Worm (Caenorhabditis elegans): ENCODE results near the gene nspc-12.
A peak's percentile ranks its signal among the peaks of the same experiment; 100 is the strongest.

Gene nspc-12

ce11 chrX:12371321-12371720, 14.8 kb upstream of the nspc-12 start, which contains the start of gene rif-1.2:
TSS of gene rif-1.2 (minus strand) at chrX:12371421.
- TF ChIP-seq mml-1 (tag; optimal IDR thresholded peaks at IDR 0.05): no peak
- no peak for TF ChIP-seq nhr-76 (tag; optimal IDR thresholded peaks at IDR 0.05)
- no peak for TF ChIP-seq ztf-4 (tag; optimal IDR thresholded peaks at IDR 0.05)
- no peak for TF ChIP-seq nhr-43 (tag; optimal IDR thresholded peaks at IDR 0.05; ENCODE audit: poor library complexity, severe bottlenecking)
- no peak for TF ChIP-seq pha-4 (tag; optimal IDR thresholded peaks at IDR 0.05)
- no peak for TF ChIP-seq ama-1 (optimal IDR thresholded peaks at IDR 0.05)
- no peak for TF ChIP-seq lin-15B (tag; optimal IDR thresholded peaks at IDR 0.05)
- no peak for TF ChIP-seq lsy-12 (tag; optimal IDR thresholded peaks at IDR 0.05)
- no peak for TF ChIP-seq nfya-1 (tag; optimal IDR thresholded peaks at IDR 0.05; ENCODE audit: insufficient read depth)

- peak; percentile 44 for TF ChIP-seq nhr-43 (tag; optimal IDR thresholded peaks at IDR 0.05; ENCODE audit: poor library complexity, severe bottlenecking)
- peak; percentile 35 for TF ChIP-seq elt-2 (tag; optimal IDR thresholded peaks at IDR 0.05)
- peak; percentile 18 for TF ChIP-seq tbx-2 (tag; optimal IDR thresholded peaks at IDR 0.05)
- TF ChIP-seq hmg-11 (tag; optimal IDR thresholded peaks at IDR 0.05): peak; percentile 87
- peak; percentile 14 for TF ChIP-seq pqm-1 (tag; optimal IDR thresholded peaks at IDR 0.05)
- no peak for TF ChIP-seq mdl-1 (tag; optimal IDR thresholded peaks at IDR 0.05)
- no peak for TF ChIP-seq ceh-9 (tag; optimal IDR thresholded peaks at IDR 0.05)
- TF ChIP-seq lin-39 (tag; optimal IDR thresholded peaks at IDR 0.05): peak; percentile 39
- peak; percentile 33 for TF ChIP-seq ceh-28 (tag; optimal IDR thresholded peaks at IDR 0.05)
These were observed 11.0 kb upstream of the nspc-12 start for ce11 chrX:12367498-12367897.

ce11 chrX:12365388-12365787, 8.9 kb upstream of the nspc-12 start, which contains the start of gene F19H6.4:
TSS of gene F19H6.4 (plus strand) at chrX:12365688.
- TF ChIP-seq ztf-11 (tag; optimal IDR thresholded peaks at IDR 0.05) (no peak), aly-2 (tag; optimal IDR thresholded peaks at IDR 0.05) (no peak), sea-2 (GFP tag; optimal IDR thresholded peaks at IDR 0.05) (no peak), pha-4 (tag; optimal IDR thresholded peaks at IDR 0.05) (no peak), elt-1 (tag; optimal IDR thresholded peaks at IDR 0.05) (no peak), snpc-4 (tag; optimal IDR thresholded peaks at IDR 0.05) (no peak), ceh-28 (tag; optimal IDR thresholded peaks at IDR 0.05) (no peak), nhr-43 (tag; optimal IDR thresholded peaks at IDR 0.05; ENCODE audit: poor library complexity, severe bottlenecking) (no peak), ceh-9 (tag; optimal IDR thresholded peaks at IDR 0.05) (no peak), fos-1 (tag; optimal IDR thresholded peaks at IDR 0.05) (no peak), mml-1 (tag; optimal IDR thresholded peaks at IDR 0.05) (no peak)

- no peak for TF ChIP-seq mml-1 (tag; optimal IDR thresholded peaks at IDR 0.05)
- TF ChIP-seq zag-1 (tag; optimal IDR thresholded peaks at IDR 0.05): no peak
- TF ChIP-seq nhr-28 (tag; optimal IDR thresholded peaks at IDR 0.05): no peak
- TF ChIP-seq egl-5 (tag; optimal IDR thresholded peaks at IDR 0.05): no peak
- no peak for TF ChIP-seq ama-1 (optimal IDR thresholded peaks at IDR 0.05)
- no peak for TF ChIP-seq snpc-4 (tag; optimal IDR thresholded peaks at IDR 0.05)
- no peak for TF ChIP-seq pqm-1 (tag; optimal IDR thresholded peaks at IDR 0.05)
- TF ChIP-seq ceh-16 (tag; optimal IDR thresholded peaks at IDR 0.05): no peak
- no peak for TF ChIP-seq sea-2 (GFP tag; optimal IDR thresholded peaks at IDR 0.05)
- TF ChIP-seq fkh-2 (tag; optimal IDR thresholded peaks at IDR 0.05): no peak
- TF ChIP-seq eor-1 (tag; optimal IDR thresholded peaks at IDR 0.05): no peak
- TF ChIP-seq fos-1 (tag; optimal IDR thresholded peaks at IDR 0.05): no peak
- TF ChIP-seq nhr-43 (tag; optimal IDR thresholded peaks at IDR 0.05; ENCODE audit: poor library complexity, severe bottlenecking): no peak
- no peak for TF ChIP-seq nhr-77 (tag; optimal IDR thresholded peaks at IDR 0.05)
- no peak for TF ChIP-seq lsy-12 (tag; optimal IDR thresholded peaks at IDR 0.05)
- TF ChIP-seq hmg-11 (tag; optimal IDR thresholded peaks at IDR 0.05): no peak
- no peak for TF ChIP-seq elt-2 (tag; optimal IDR thresholded peaks at IDR 0.05)
- TF ChIP-seq aly-2 (tag; optimal IDR thresholded peaks at IDR 0.05): no peak
- no peak for TF ChIP-seq pha-4 (tag; optimal IDR thresholded peaks at IDR 0.05)
These were observed 8.3 kb upstream of the nspc-12 start, which contains the start of gene F19H6.5 for ce11 chrX:12364804-12365203. TSS of gene F19H6.5 (minus strand) at chrX:12364904.

- TF ChIP-seq daf-12 (tag; optimal IDR thresholded peaks at IDR 0.05) (peak; percentile 93), tbx-2 (tag; optimal IDR thresholded peaks at IDR 0.05) (peak; percentile 98), pha-4 (tag; optimal IDR thresholded peaks at IDR 0.05) (peak; percentile 99), zag-1 (tag; optimal IDR thresholded peaks at IDR 0.05) (peak; percentile 88), mdl-1 (tag; optimal IDR thresholded peaks at IDR 0.05) (peak; percentile 86), lin-39 (tag; optimal IDR thresholded peaks at IDR 0.05) (peak; percentile 82), fkh-2 (tag; optimal IDR thresholded peaks at IDR 0.05) (peak; percentile 56), jun-1 (tag; optimal IDR thresholded peaks at IDR 0.05) (peak; percentile 100), eor-1 (tag; optimal IDR thresholded peaks at IDR 0.05) (peak in 1 of 2 experiments; percentile 80), sea-2 (GFP tag; optimal IDR thresholded peaks at IDR 0.05) (peak; percentile 11), ceh-82 (tag; optimal IDR thresholded peaks at IDR 0.05) (peak; percentile 96), ceh-16 (tag; optimal IDR thresholded peaks at IDR 0.05) (peak; percentile 66), nhr-12 (tag; optimal IDR thresholded peaks at IDR 0.05) (peak; percentile 25), skn-1 (tag; optimal IDR thresholded peaks at IDR 0.05) (peak; percentile 99), nhr-43 (tag; optimal IDR thresholded peaks at IDR 0.05; ENCODE audit: poor library complexity, severe bottlenecking) (peak; percentile 99), elt-3 (tag; optimal IDR thresholded peaks at IDR 0.05) (peak; percentile 72 to 98 (median 87)), aly-2 (tag; optimal IDR thresholded peaks at IDR 0.05) (peak; percentile 98), hmg-11 (tag; optimal IDR thresholded peaks at IDR 0.05) (peak; percentile 77), lin-15B (tag; optimal IDR thresholded peaks at IDR 0.05) (peak; percentile 12), pqm-1 (tag; optimal IDR thresholded peaks at IDR 0.05) (peak; percentile 93), nhr-77 (tag; optimal IDR thresholded peaks at IDR 0.05) (peak; percentile 98), fos-1 (tag; optimal IDR thresholded peaks at IDR 0.05) (peak; percentile 91), ztf-4 (tag; optimal IDR thresholded peaks at IDR 0.05) (peak; percentile 93), nhr-237 (tag; optimal IDR thresholded peaks at IDR 0.05) (peak; percentile 43), unc-62 (GFP tag; optimal IDR thresholded peaks at IDR 0.05) (peak; percentile 89), fkh-10 (GFP tag; optimal IDR thresholded peaks at IDR 0.05) (peak; percentile 99), snpc-4 (tag; optimal IDR thresholded peaks at IDR 0.05) (peak; percentile 94), nfya-1 (tag; optimal IDR thresholded peaks at IDR 0.05; ENCODE audit: insufficient read depth) (peak; percentile 91)
These were observed 6.5 kb upstream of the nspc-12 start for ce11 chrX:12362951-12363486.
